Fruit fly (Drosophila melanogaster) Kc167 (cell line): ENCODE data around the gene wrm1.

Experiments
- Myc ChIP-seq: fragments of >200 bp; optimal IDR thresholded peaks from 2 replicates; lab custom pipeline; 2017; ENCODE audit warnings: missing external identifiers
- h ChIP-seq: fragments of >200 bp; optimal IDR thresholded peaks from 3 replicates; lab custom pipeline; 2018; ENCODE audit warnings: missing external identifiers
- insv ChIP-seq: fragments of >200 bp; optimal IDR thresholded peaks from 3 replicates; lab custom pipeline; 2018; ENCODE audit warnings: missing external identifiers
- ttk ChIP-seq: sonication (Bioruptor generic); optimal IDR thresholded peaks from 2 replicates; lab custom pipeline; 2017; ENCODE audit warnings: missing external identifiers

DNA sequence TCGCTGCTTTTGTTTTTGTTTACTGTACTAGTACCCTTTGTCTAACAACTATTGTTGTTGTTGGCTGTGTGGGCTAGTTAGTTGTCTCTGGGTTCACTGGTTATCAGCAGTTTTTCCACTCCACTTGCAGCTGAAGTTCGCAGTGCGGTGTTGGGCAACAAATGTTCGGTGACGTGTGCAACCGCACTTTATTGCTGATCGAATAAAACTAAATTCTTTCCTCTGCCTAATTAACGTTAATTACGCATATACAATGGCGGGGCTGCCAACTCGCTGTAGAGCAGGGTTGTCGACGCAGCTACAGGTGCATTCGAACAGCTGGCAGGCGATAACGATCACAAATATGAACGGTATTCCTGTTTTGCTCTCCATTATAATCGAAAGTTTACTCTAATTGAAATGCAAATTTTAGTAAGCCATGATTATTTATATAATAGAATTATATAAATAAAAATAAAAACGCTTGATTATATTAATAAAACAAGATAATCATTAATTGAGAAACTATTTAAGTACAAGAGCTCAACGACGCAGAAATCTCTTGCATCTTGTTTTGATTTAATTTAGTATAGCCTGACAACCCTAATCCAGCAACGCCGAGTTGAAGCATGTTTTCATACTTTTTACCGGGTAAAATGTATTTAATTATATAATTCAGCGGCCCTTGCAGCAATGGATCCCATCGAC, 6.3 kb downstream of the wrm1 start, which contains the start of the genes mrva, CG42307 and mus312:
- TF ChIP-seq h (lab: Kevin White, UChicago) (no peak), insv (lab: Kevin White, UChicago) (no peak), ttk (no peak), Myc (lab: Kevin White, UChicago) (no peak)
